Worm (Caenorhabditis elegans) whole organism, L4 larva: ENCODE data around the gene T08B6.4.

ENCODE experiments used
- D1046.2 ChIP-seq: fragments of 200-800 bp; sonication (Bioruptor generic); IDR thresholded peaks from 2 replicates; pipeline ENCODE4 v1.3.6; 2022; ENCODE audit warnings: missing genetic modification characterization, missing compliant biosample characterization
- F10B5.3 ChIP-seq: sonication (generic microtip); optimal IDR thresholded peaks from 2 replicates; lab custom pipeline; 2016; ENCODE audit warnings: mild to moderate bottlenecking, missing genetic modification characterization, missing compliant biosample characterization
- F26F4.8 ChIP-seq: fragments of 200-800 bp; sonication (Bioruptor generic); conservative IDR thresholded peaks from 2 replicates; pipeline ENCODE4 v1.3.6; 2022; ENCODE audit warnings: missing genetic modification characterization, missing compliant biosample characterization
- F49E8.2 ChIP-seq: sonication (generic microtip); optimal IDR thresholded peaks from 2 replicates; lab custom pipeline; 2016; ENCODE audit warnings: missing compliant biosample characterization, mild to moderate bottlenecking, missing genetic modification characterization, borderline replicate concordance
- R02D3.7 ChIP-seq: fragments of 150-350 bp; sonication (generic microtip); optimal IDR thresholded peaks from 3 replicates; lab custom pipeline; 2014; ENCODE audit warnings: missing biosample characterization, missing genetic modification characterization
- T26A8.4 ChIP-seq: fragments of 200-800 bp; sonication (Bioruptor generic); IDR thresholded peaks from 2 replicates; pipeline ENCODE4 v1.3.6; 2022; ENCODE audit warnings: missing genetic modification characterization, missing compliant biosample characterization
- Y75B8A.6 ChIP-seq: fragments of 200-800 bp; sonication (Bioruptor generic); IDR thresholded peaks from 2 replicates; pipeline ENCODE4 v1.3.6; 2022; ENCODE audit warnings: missing genetic modification reagents, missing genetic modification characterization, missing compliant biosample characterization
- aha-1 ChIP-seq: fragments of 150-350 bp; peaks from one replicate; lab custom pipeline; 2014; ENCODE audit warnings: missing biosample characterization, missing genetic modification characterization
- aly-2 ChIP-seq: sonication (generic microtip); optimal IDR thresholded peaks from 2 replicates; lab custom pipeline; 2018; ENCODE audit warnings: missing biosample characterization, missing genetic modification characterization
- ama-1 ChIP-seq: fragments of 150-350 bp; optimal IDR thresholded peaks from 2 replicates; lab custom pipeline; 2014; ENCODE audit warnings: inconsistent platforms, mixed read lengths
- arid-1 ChIP-seq: fragments of 200-800 bp; sonication (Bioruptor generic); conservative IDR thresholded peaks from 2 replicates; pipeline ENCODE4 v1.3.6; 2022; ENCODE audit warnings: missing genetic modification reagents, missing genetic modification characterization, missing compliant biosample characterization
- ceh-32 ChIP-seq: sonication (generic microtip); optimal IDR thresholded peaks from 2 replicates; lab custom pipeline; 2016; ENCODE audit warnings: mild to moderate bottlenecking, missing genetic modification characterization, missing compliant biosample characterization; ENCODE audit not compliant: poor library complexity
- ceh-44 ChIP-seq: fragments of 200-800 bp; sonication (Bioruptor generic); IDR thresholded peaks from 2 replicates; pipeline ENCODE4 v1.3.6; 2022; ENCODE audit warnings: missing genetic modification reagents, missing genetic modification characterization, missing compliant biosample characterization
- cey-2 ChIP-seq: sonication (generic microtip); optimal IDR thresholded peaks from 3 replicates; lab custom pipeline; 2017; ENCODE audit warnings: missing genetic modification characterization, mild to moderate bottlenecking, missing compliant biosample characterization, antibody characterized with exemption, borderline replicate concordance; ENCODE audit not compliant: insufficient read depth
- daf-16 ChIP-seq, 3 experiments: sonication (generic microtip); optimal IDR thresholded peaks; 2 replicates each; lab custom pipeline; 2016 to 2017; ENCODE audit warnings: missing genetic modification characterization in 3 of 3, missing genetic modification reagents in 3 of 3, mild to moderate bottlenecking in 2 of 3, missing compliant biosample characterization in 2 of 3, missing biosample characterization in 1 of 3, moderate library complexity in 1 of 3
- daf-8 ChIP-seq: fragments of 200-800 bp; sonication (Bioruptor generic); IDR thresholded peaks from 2 replicates; pipeline ENCODE4 v1.3.6; 2022; ENCODE audit warnings: missing genetic modification characterization, missing compliant biosample characterization
- dpl-1 ChIP-seq: fragments of 150-350 bp; optimal IDR thresholded peaks from 2 replicates; lab custom pipeline; 2014; ENCODE audit warnings: missing biosample characterization, missing genetic modification reagents, missing genetic modification characterization
- duxl-1 ChIP-seq: sonication (generic microtip); optimal IDR thresholded peaks from 2 replicates; lab custom pipeline; 2016; ENCODE audit warnings: mild to moderate bottlenecking, missing genetic modification characterization, moderate library complexity, missing compliant biosample characterization; ENCODE audit not compliant: poor library complexity
- egl-27 ChIP-seq: sonication (generic microtip); optimal IDR thresholded peaks from 3 replicates; lab custom pipeline; 2017; ENCODE audit warnings: missing biosample characterization, missing genetic modification reagents, missing genetic modification characterization
- egl-43 ChIP-seq: fragments of 200-800 bp; sonication (Bioruptor generic); IDR thresholded peaks from 2 replicates; pipeline ENCODE4 v1.3.6; 2022; ENCODE audit warnings: missing genetic modification reagents, missing genetic modification characterization, missing compliant biosample characterization
- hlh-30 ChIP-seq: sonication (generic microtip); optimal IDR thresholded peaks from 2 replicates; lab custom pipeline; 2017; ENCODE audit warnings: antibody characterized with exemption, mild to moderate bottlenecking, missing genetic modification characterization, missing compliant biosample characterization; ENCODE audit not compliant: insufficient read depth
- lin-13 ChIP-seq: fragments of 150-350 bp; optimal IDR thresholded peaks from 2 replicates; lab custom pipeline; 2014; ENCODE audit warnings: missing biosample characterization, missing genetic modification reagents, missing genetic modification characterization
- lin-29 ChIP-seq: fragments of 200-800 bp; sonication (Bioruptor generic); IDR thresholded peaks from 2 replicates; pipeline ENCODE4 v1.3.6; 2022; ENCODE audit warnings: missing genetic modification reagents, missing genetic modification characterization, missing compliant biosample characterization
- lsy-2 ChIP-seq, 2 experiments: fragments of 150-350 bp in 1 of 2; sonication (generic microtip) in 1 of 2; optimal IDR thresholded peaks; 2 replicates each; lab custom pipeline; 2014 to 2017; ENCODE audit warnings: missing biosample characterization in 2 of 2, missing genetic modification characterization in 2 of 2
- mdt-29 ChIP-seq: fragments of 200-800 bp; sonication (Bioruptor generic); IDR thresholded peaks from 2 replicates; pipeline ENCODE4 v1.3.6; 2022; ENCODE audit warnings: missing genetic modification reagents, missing genetic modification characterization, missing compliant biosample characterization
- mes-2 ChIP-seq: sonication (generic microtip); optimal IDR thresholded peaks from 2 replicates; lab custom pipeline; 2016; ENCODE audit warnings: missing genotype, mild to moderate bottlenecking, missing genetic modification characterization, missing compliant biosample characterization; ENCODE audit not compliant: poor library complexity, severe bottlenecking
- mxl-2 ChIP-seq: fragments of 200-800 bp; sonication (Bioruptor generic); conservative IDR thresholded peaks from 2 replicates; pipeline ENCODE4 v1.3.6; 2022; ENCODE audit warnings: missing genetic modification reagents, missing genetic modification characterization, missing compliant biosample characterization
- mxl-3 ChIP-seq: fragments of 200-800 bp; sonication (Bioruptor generic); optimal IDR thresholded peaks from 2 replicates; lab custom pipeline; 2018; ENCODE audit warnings: mild to moderate bottlenecking, missing genetic modification characterization, missing compliant biosample characterization
- nhr-10 ChIP-seq: fragments of 150-350 bp; optimal IDR thresholded peaks from 2 replicates; lab custom pipeline; 2014; ENCODE audit warnings: missing biosample characterization, missing genetic modification characterization
- nhr-102 ChIP-seq: sonication (generic microtip); optimal IDR thresholded peaks from 2 replicates; lab custom pipeline; 2016; ENCODE audit warnings: mild to moderate bottlenecking, missing genetic modification characterization, moderate library complexity, missing compliant biosample characterization
- nhr-11 ChIP-seq: fragments of 150-350 bp; optimal IDR thresholded peaks from 2 replicates; lab custom pipeline; 2014; ENCODE audit warnings: missing biosample characterization, missing genetic modification characterization
- nhr-237 ChIP-seq: sonication (generic microtip); optimal IDR thresholded peaks from 2 replicates; lab custom pipeline; 2017; ENCODE audit warnings: missing biosample characterization, missing genetic modification characterization
- nhr-28 ChIP-seq: fragments of 150-350 bp; optimal IDR thresholded peaks from 2 replicates; lab custom pipeline; 2014; ENCODE audit warnings: missing biosample characterization, missing genetic modification characterization
- nhr-42 ChIP-seq: fragments of 200-800 bp; sonication (Bioruptor generic); IDR thresholded peaks from 2 replicates; pipeline ENCODE4 v1.3.6; 2022; ENCODE audit warnings: missing genetic modification characterization, missing compliant biosample characterization
- nhr-48 ChIP-seq: sonication (generic microtip); optimal IDR thresholded peaks from 2 replicates; lab custom pipeline; 2016; ENCODE audit warnings: mild to moderate bottlenecking, missing genetic modification characterization, missing compliant biosample characterization
- nhr-77 ChIP-seq: fragments of 150-350 bp; optimal IDR thresholded peaks from 2 replicates; lab custom pipeline; 2014; ENCODE audit warnings: missing biosample characterization, missing genetic modification characterization
- rbr-2 ChIP-seq: sonication (generic microtip); optimal IDR thresholded peaks from 2 replicates; lab custom pipeline; 2016; ENCODE audit warnings: missing genotype, missing genetic modification characterization, missing compliant biosample characterization
- set-16 ChIP-seq: fragments of 200-800 bp; sonication (Bioruptor generic); IDR thresholded peaks from 2 replicates; pipeline ENCODE4 v1.3.6; 2022; ENCODE audit warnings: missing genetic modification reagents, missing genetic modification characterization, missing compliant biosample characterization
- snpc-1.2 ChIP-seq: fragments of 200-800 bp; sonication (Bioruptor generic); IDR thresholded peaks from 2 replicates; pipeline ENCODE4 v1.3.6; 2022; ENCODE audit warnings: missing genetic modification reagents, missing genetic modification characterization, missing compliant biosample characterization
- snpc-4 ChIP-seq: fragments of 150-350 bp; optimal IDR thresholded peaks from 2 replicates; lab custom pipeline; 2014; ENCODE audit warnings: missing biosample characterization, missing genetic modification characterization
- spr-1 ChIP-seq: sonication (generic microtip); optimal IDR thresholded peaks from 2 replicates; lab custom pipeline; 2016; ENCODE audit warnings: mild to moderate bottlenecking, missing genetic modification characterization, missing compliant biosample characterization
- tag-97 ChIP-seq: fragments of 200-800 bp; sonication (Bioruptor generic); IDR thresholded peaks from 2 replicates; pipeline ENCODE4 v1.3.6; 2022; ENCODE audit warnings: missing genetic modification characterization, missing compliant biosample characterization
- unc-130 ChIP-seq: sonication (generic microtip); optimal IDR thresholded peaks from 2 replicates; lab custom pipeline; 2016; ENCODE audit warnings: missing genetic modification reagents, missing genetic modification characterization, missing compliant biosample characterization
- zag-1 ChIP-seq: fragments of 150-350 bp; optimal IDR thresholded peaks from 2 replicates; lab custom pipeline; 2014; ENCODE audit warnings: missing biosample characterization, missing genetic modification characterization
- zfp-2 ChIP-seq: sonication (generic microtip); optimal IDR thresholded peaks from 2 replicates; lab custom pipeline; 2016; ENCODE audit warnings: mild to moderate bottlenecking, missing genetic modification characterization, missing compliant biosample characterization
- zfp-3 ChIP-seq: fragments of 200-800 bp; sonication (Bioruptor generic); conservative IDR thresholded peaks from 2 replicates; pipeline ENCODE4 v1.3.6; 2022; ENCODE audit warnings: missing genetic modification reagents, missing genetic modification characterization, missing compliant biosample characterization
- zip-11 ChIP-seq: fragments of 200-800 bp; sonication (Bioruptor generic); IDR thresholded peaks from 2 replicates; pipeline ENCODE4 v1.3.6; 2022; ENCODE audit warnings: missing genetic modification characterization, missing compliant biosample characterization
- ztf-7 ChIP-seq: fragments of 150-350 bp; optimal IDR thresholded peaks from 2 replicates; lab custom pipeline; 2014; ENCODE audit warnings: missing biosample characterization, missing genetic modification characterization

T08B6.4 gene

DNA sequence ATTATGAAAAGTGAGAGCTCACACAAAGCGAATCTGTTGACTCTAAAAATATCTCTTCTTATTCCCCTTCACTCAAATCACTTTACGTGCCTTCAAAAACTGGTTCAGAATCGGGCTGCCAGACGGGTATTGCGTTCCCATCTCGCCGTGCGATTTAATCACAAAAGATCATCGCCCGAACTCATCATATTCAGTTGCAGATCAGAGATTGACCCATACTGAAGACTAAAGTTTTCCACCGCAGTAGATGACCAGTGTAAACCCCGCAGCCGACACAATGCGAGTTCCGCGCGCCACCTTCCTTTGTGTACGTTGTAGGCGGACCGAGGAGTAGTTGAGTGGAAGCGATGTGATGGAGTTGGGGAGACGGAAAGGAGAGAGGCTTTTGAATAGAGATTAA, 24.9 kb upstream of the T08B6.4 start:
- TF ChIP-seq egl-27 (tag; lab: Kevin White, UChicago) (no peak), zfp-2 (tag; lab: Kevin White, UChicago) (no peak), F10B5.3 (tag; lab: Kevin White, UChicago) (peak; percentile 18), mxl-3 (GFP tag; lab: Kevin White, UChicago) (peak; percentile 73), F26F4.8 (GFP tag; lab: Robert Waterston, UW) (no peak), nhr-42 (GFP tag; lab: Robert Waterston, UW) (no peak), set-16 (GFP tag; lab: Robert Waterston, UW) (no peak), rbr-2 (tag; lab: Kevin White, UChicago) (peak; percentile 57), ceh-32 (tag; lab: Kevin White, UChicago) (no peak), cey-2 (tag; lab: Kevin White, UChicago) (no peak), zag-1 (tag; lab: Kevin White, UChicago) (no peak), snpc-1.2 (GFP tag; lab: Robert Waterston, UW) (peak; percentile 100), arid-1 (GFP tag; lab: Robert Waterston, UW) (peak; percentile 61), nhr-28 (no peak), R02D3.7 (tag; lab: Kevin White, UChicago) (no peak), mdt-29 (peak; percentile 71; the same call in 1 of the 2 replicates), nhr-77 (tag; lab: Kevin White, UChicago) (no peak), dpl-1 (no peak), nhr-11 (tag; lab: Kevin White, UChicago) (no peak), F49E8.2 (tag; lab: Kevin White, UChicago) (peak; percentile 94), tag-97 (GFP tag; lab: Robert Waterston, UW) (no peak), zip-11 (GFP tag; lab: Robert Waterston, UW) (no peak), snpc-4 (peak; percentile 89), mes-2 (tag; lab: Kevin White, UChicago) (no peak), daf-16 (GFP tag; optimal IDR thresholded peaks at IDR 0.05; lab: Kevin White, UChicago) (peak in 1 of 2 experiments; percentile 79), daf-16 (tag; optimal IDR thresholded peaks at IDR 0.05; lab: Kevin White, UChicago) (peak; percentile 37), T26A8.4 (GFP tag; lab: Robert Waterston, UW) (no peak), hlh-30 (tag; lab: Kevin White, UChicago) (no peak), zfp-3 (no peak), lin-13 (GFP tag; lab: Kevin White, UChicago) (peak; percentile 48), nhr-48 (tag; lab: Kevin White, UChicago) (peak; percentile 52), ztf-7 (no peak), Y75B8A.6 (GFP tag; lab: Robert Waterston, UW) (no peak), nhr-102 (peak; percentile 81), mxl-2 (no peak), duxl-1 (tag; lab: Kevin White, UChicago) (peak; percentile 43), nhr-237 (tag; lab: Kevin White, UChicago) (no peak), aly-2 (tag; lab: Kevin White, UChicago) (no peak), nhr-10 (peak; percentile 27), lsy-2 (tag; optimal IDR thresholded peaks at IDR 0.05; lab: Kevin White, UChicago) (no peak), spr-1 (peak; percentile 16), daf-8 (GFP tag; lab: Robert Waterston, UW) (no peak), aha-1 (peak; percentile 94), unc-130 (GFP tag; lab: Kevin White, UChicago) (peak; percentile 58), lin-29 (GFP tag; lab: Robert Waterston, UW) (no peak), ceh-44 (GFP tag; lab: Robert Waterston, UW) (peak; percentile 100), egl-43 (GFP tag; lab: Robert Waterston, UW) (no peak), ama-1 (lab: Kevin White, UChicago) (peak; percentile 90), D1046.2 (GFP tag; lab: Robert Waterston, UW) (no peak)
